Fruit fly (Drosophila melanogaster): ENCODE measurements around the gene DCTN1-p150.

The DCTN1-p150 gene

DNA sequence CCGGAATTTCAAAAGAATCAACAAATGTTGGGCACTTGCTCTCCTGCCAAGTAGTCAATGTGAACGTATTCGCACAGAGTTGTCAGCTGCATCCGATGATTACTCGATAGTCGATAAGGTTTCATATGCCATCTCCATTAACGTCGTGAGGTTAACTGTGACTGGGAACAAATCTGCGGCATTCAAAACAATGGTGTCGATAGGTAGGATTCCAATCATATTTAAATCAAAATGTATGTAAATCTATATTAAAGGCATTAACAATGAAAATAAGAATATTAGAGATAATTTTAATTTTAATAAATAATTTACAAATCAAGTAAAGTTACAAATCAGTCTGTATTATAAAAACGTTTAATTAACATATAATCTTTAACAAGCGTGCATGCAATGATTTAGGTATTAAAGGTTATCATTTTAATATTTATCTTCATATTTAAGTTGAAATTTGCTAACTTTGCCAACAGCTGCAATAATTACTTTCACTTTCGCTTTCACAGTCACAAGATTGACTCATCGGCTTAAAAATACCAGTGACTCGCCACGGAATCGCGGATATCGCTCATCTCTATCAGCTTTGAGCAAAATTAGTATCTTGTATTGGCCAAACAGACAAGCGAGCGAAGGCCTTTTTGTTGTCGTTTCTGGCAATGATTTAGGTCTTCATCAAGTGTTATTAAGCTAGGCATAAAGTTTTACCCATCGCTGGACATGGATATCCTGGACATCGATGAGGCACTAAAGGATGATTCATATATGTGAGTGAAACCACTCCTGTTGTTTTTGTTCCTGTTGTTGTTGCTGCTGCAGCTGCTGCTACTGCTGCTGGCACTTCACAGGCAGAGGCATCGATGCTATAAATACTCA, 35.7 kb downstream of the DCTN1-p150 start, which contains the start of the genes Meics, Nxf3 and ssp2:
Meics (minus strand) TSS at position 68 of the 867 bp plus-strand sequence.
Nxf3 (plus strand) TSS at position 569 of the 867 bp plus-strand sequence.
ssp2 (plus strand) TSS at position 569 of the 867 bp plus-strand sequence.
- TF ChIP-seq Crg-1 (GFP tag; optimal IDR thresholded peaks at IDR 0.05), result peak; percentile 49
- no peak for TF ChIP-seq Clk (GFP tag; optimal IDR thresholded peaks at IDR 0.05)
- peak; percentile 27 for TF ChIP-seq pad (GFP tag; optimal IDR thresholded peaks at IDR 0.05)
- TF ChIP-seq CG33017 (tag; optimal IDR thresholded peaks at IDR 0.05), result peak; percentile 16
- no peak for TF ChIP-seq bab1 (GFP tag; optimal IDR thresholded peaks at IDR 0.05)
- peak; percentile 52 for TF ChIP-seq Hr96 (GFP tag; optimal IDR thresholded peaks at IDR 0.05)
- TF ChIP-seq ovo (GFP tag; optimal IDR thresholded peaks at IDR 0.05), result no peak
- TF ChIP-seq tj (GFP tag; optimal IDR thresholded peaks at IDR 0.05), result peak; percentile 24
- no peak for TF ChIP-seq cnc (optimal IDR thresholded peaks at IDR 0.05)
- TF ChIP-seq kay (GFP tag; ENCODE audit: borderline replicate concordance), result peak; percentile 98
- TF ChIP-seq toe (GFP tag; optimal IDR thresholded peaks at IDR 0.05), result peak; percentile 54
- peak; percentile 28 for TF ChIP-seq CG1620 (GFP tag; optimal IDR thresholded peaks at IDR 0.05)
- TF ChIP-seq CG11617 (GFP tag; optimal IDR thresholded peaks at IDR 0.05), result peak; percentile 33
- peak; percentile 90 for TF ChIP-seq CG14711 (tag; optimal IDR thresholded peaks at IDR 0.05)
- no peak for TF ChIP-seq Mnt (GFP tag; optimal IDR thresholded peaks at IDR 0.05)
- peak; percentile 29 for TF ChIP-seq CG5204 (GFP tag; optimal IDR thresholded peaks at IDR 0.05)
- TF ChIP-seq CG12768 (GFP tag; optimal IDR thresholded peaks at IDR 0.05), result no peak
- TF ChIP-seq cic (GFP tag; optimal IDR thresholded peaks at IDR 0.05), result no peak
- peak; percentile 64 for TF ChIP-seq CG7045 (GFP tag; optimal IDR thresholded peaks at IDR 0.05)
- TF ChIP-seq CG7101 (tag; optimal IDR thresholded peaks at IDR 0.05), result no peak

DNA sequence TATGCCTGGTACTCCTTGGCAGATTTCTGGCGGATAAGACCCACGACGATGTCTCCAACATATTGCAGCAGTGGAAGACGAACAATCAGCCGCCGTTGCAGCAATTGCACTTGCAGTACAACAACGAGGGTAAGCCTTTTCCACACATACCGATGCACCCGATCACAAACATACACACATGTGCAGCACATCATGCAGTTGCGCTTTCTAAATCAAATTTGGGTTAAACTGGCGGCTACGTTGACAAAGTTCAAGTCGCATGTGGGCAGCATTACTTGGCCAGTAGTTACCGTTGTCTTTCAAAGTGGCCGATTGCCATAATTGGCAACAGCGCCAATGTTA, 36.3 kb downstream of the DCTN1-p150 start:
- no peak for TF ChIP-seq CG14711 (tag; optimal IDR thresholded peaks at IDR 0.05)
- no peak for TF ChIP-seq CG7045 (GFP tag; optimal IDR thresholded peaks at IDR 0.05)
- TF ChIP-seq ovo (GFP tag; optimal IDR thresholded peaks at IDR 0.05), result no peak
- TF ChIP-seq pad (GFP tag; optimal IDR thresholded peaks at IDR 0.05), result no peak
- TF ChIP-seq CG12768 (GFP tag; optimal IDR thresholded peaks at IDR 0.05), result no peak
- TF ChIP-seq cnc (optimal IDR thresholded peaks at IDR 0.05), result no peak
- no peak for TF ChIP-seq Clk (GFP tag; optimal IDR thresholded peaks at IDR 0.05)
- TF ChIP-seq CG7101 (tag; optimal IDR thresholded peaks at IDR 0.05), result no peak
- no peak for TF ChIP-seq CG11617 (GFP tag; optimal IDR thresholded peaks at IDR 0.05)
- no peak for TF ChIP-seq Hr96 (GFP tag; optimal IDR thresholded peaks at IDR 0.05)
- TF ChIP-seq CG5204 (GFP tag; optimal IDR thresholded peaks at IDR 0.05), result no peak

dm6 chr3L:13973377-13974111, 44.4 kb downstream of the DCTN1-p150 start, which contains the start of the genes CG13738 and Hsc70-1:
Gene CG13738 (minus strand): TSS chr3L:13973477.
Gene Hsc70-1 (plus strand): TSS chr3L:13974061.
- TF ChIP-seq pad (GFP tag; optimal IDR thresholded peaks at IDR 0.05) (no peak), CG12768 (GFP tag; optimal IDR thresholded peaks at IDR 0.05) (no peak), Hr96 (GFP tag; optimal IDR thresholded peaks at IDR 0.05) (no peak), tj (GFP tag; optimal IDR thresholded peaks at IDR 0.05) (no peak), CG11617 (GFP tag; optimal IDR thresholded peaks at IDR 0.05) (no peak), Clk (GFP tag; optimal IDR thresholded peaks at IDR 0.05) (no peak), CG14711 (tag; optimal IDR thresholded peaks at IDR 0.05) (no peak), CG7045 (GFP tag; optimal IDR thresholded peaks at IDR 0.05) (no peak), CG33017 (tag; optimal IDR thresholded peaks at IDR 0.05) (no peak), cic (GFP tag; optimal IDR thresholded peaks at IDR 0.05) (no peak), kay (GFP tag; ENCODE audit: borderline replicate concordance) (no peak)

DNA sequence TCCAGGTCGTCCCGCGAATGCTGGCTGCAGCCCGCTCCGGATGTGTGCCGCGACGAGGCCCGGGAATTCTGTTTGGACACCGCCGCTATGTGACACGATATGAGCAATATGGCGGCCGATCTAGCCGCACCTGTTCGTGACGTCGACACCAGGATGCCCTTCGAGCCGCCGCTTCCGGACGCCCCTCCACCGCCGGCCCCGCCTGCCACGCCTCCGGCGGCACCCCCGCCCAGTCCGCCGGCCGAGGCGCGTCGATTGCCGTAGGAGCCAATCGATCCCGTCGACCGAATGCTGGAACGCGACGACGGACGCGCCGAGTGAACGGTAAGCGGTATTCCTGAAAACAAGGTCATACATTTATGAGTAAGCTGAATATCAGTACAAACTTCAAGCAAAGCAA, 53.3 kb downstream of the DCTN1-p150 start:
- TF ChIP-seq Hr96 (GFP tag; optimal IDR thresholded peaks at IDR 0.05), result no peak
- TF ChIP-seq CG7101 (tag; optimal IDR thresholded peaks at IDR 0.05), result no peak
- no peak for TF ChIP-seq CG11617 (GFP tag; optimal IDR thresholded peaks at IDR 0.05)
- no peak for TF ChIP-seq CG33017 (tag; optimal IDR thresholded peaks at IDR 0.05)
- TF ChIP-seq cnc (optimal IDR thresholded peaks at IDR 0.05), result no peak
- TF ChIP-seq Crg-1 (GFP tag; optimal IDR thresholded peaks at IDR 0.05), result no peak
- TF ChIP-seq CG1620 (GFP tag; optimal IDR thresholded peaks at IDR 0.05), result no peak
- no peak for TF ChIP-seq kay (GFP tag; ENCODE audit: borderline replicate concordance)
- TF ChIP-seq CG5204 (GFP tag; optimal IDR thresholded peaks at IDR 0.05), result no peak
- no peak for TF ChIP-seq tj (GFP tag; optimal IDR thresholded peaks at IDR 0.05)
- no peak for TF ChIP-seq CG7045 (GFP tag; optimal IDR thresholded peaks at IDR 0.05)
- no peak for TF ChIP-seq toe (GFP tag; optimal IDR thresholded peaks at IDR 0.05)
- TF ChIP-seq cic (GFP tag; optimal IDR thresholded peaks at IDR 0.05), result no peak
- TF ChIP-seq ovo (GFP tag; optimal IDR thresholded peaks at IDR 0.05), result no peak
- no peak for TF ChIP-seq bab1 (GFP tag; optimal IDR thresholded peaks at IDR 0.05)
- TF ChIP-seq Clk (GFP tag; optimal IDR thresholded peaks at IDR 0.05), result no peak

Measured in whole organism, adult.